Fruit fly (Drosophila melanogaster): ENCODE data around the gene CG3597.
A peak's percentile ranks its signal among the peaks of the same experiment; 100 is the strongest.

CG3597 gene

DNA sequence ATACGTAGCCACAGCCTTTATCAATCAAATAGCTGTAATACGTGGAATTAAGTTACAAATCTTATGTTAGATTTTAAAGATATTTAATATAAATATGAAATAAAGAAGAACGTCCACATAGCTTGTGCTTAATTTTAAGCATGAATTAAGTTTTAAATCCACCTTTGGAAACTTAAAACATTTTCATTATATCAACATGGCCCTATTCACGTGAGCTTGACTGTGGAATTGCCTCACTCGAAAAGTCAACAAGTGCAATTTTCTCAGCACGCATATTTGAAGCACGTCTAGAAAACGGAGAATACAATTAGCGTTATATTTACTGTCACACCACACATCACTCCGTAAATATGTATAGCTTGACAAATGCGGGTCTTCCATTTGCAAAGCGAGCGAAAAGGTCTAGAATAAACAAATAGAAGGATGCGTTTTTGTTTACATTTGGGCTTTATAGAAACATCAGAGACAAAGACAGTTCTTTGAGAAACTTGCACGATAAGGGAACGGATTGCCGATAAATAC, 7.6 kb downstream of the CG3597 start (continued):
- TF ChIP-seq CG7786 (GFP tag; optimal IDR thresholded peaks at IDR 0.05) (no peak), Dp (GFP tag; optimal IDR thresholded peaks at IDR 0.05) (no peak), CG18764 (GFP tag; optimal IDR thresholded peaks at IDR 0.05) (peak; percentile 82), CG2678 (tag; optimal IDR thresholded peaks at IDR 0.05) (peak; percentile 95), MBD-R2 (GFP tag; IDR thresholded peaks at IDR 0.05) (peak; percentile 64), Pdp1 (GFP tag; optimal IDR thresholded peaks at IDR 0.05) (peak; percentile 71 to 72), CG17612 (GFP tag; IDR thresholded peaks at IDR 0.05) (no peak), ftz-f1 (GFP tag; optimal IDR thresholded peaks at IDR 0.05) (no peak), CG10565 (GFP tag; optimal IDR thresholded peaks at IDR 0.05) (peak; percentile 59), Elba2 (GFP tag; optimal IDR thresholded peaks at IDR 0.05) (peak; percentile 0), NC2α (GFP tag; optimal IDR thresholded peaks at IDR 0.05) (peak; percentile 59), da (GFP tag; optimal IDR thresholded peaks at IDR 0.05) (no peak), CG15601 (tag; optimal IDR thresholded peaks at IDR 0.05) (peak; percentile 92), grn (GFP tag; optimal IDR thresholded peaks at IDR 0.05) (peak; percentile 44), sd (tag; optimal IDR thresholded peaks at IDR 0.05) (peak; percentile 84), CG32772 (GFP tag; IDR thresholded peaks at IDR 0.05) (peak; percentile 83; the same call in 1 of the 2 replicates), CG6813 (GFP tag; optimal IDR thresholded peaks at IDR 0.05) (peak; percentile 87), CG12219 (GFP tag; optimal IDR thresholded peaks at IDR 0.05) (peak; percentile 89), CG18619 (GFP tag; optimal IDR thresholded peaks at IDR 0.05) (peak; percentile 85), CG8281 (tag; optimal IDR thresholded peaks at IDR 0.05) (peak; percentile 75), CkIIα-i1 (GFP tag; IDR thresholded peaks at IDR 0.05) (no peak), hth (optimal IDR thresholded peaks at IDR 0.05) (no peak), sna (GFP tag; IDR thresholded peaks at IDR 0.05; ENCODE audit: partially characterized antibody) (no peak), E2f2 (GFP tag; IDR thresholded peaks at IDR 0.05) (peak; percentile 61), Optix (GFP tag; IDR thresholded peaks at IDR 0.05) (peak; percentile 48; the same call in 1 of the 3 replicates), CG2199 (GFP tag; IDR thresholded peaks at IDR 0.05) (peak; percentile 85), dmrt11E (tag; optimal IDR thresholded peaks at IDR 0.05) (peak; percentile 89), fd102C (GFP tag; optimal IDR thresholded peaks at IDR 0.05) (no peak), CG14667 (GFP tag; IDR thresholded peaks at IDR 0.05) (no peak; the same call in 1 of the 2 replicates), pros (GFP tag; optimal IDR thresholded peaks at IDR 0.05) (no peak), ssp (GFP tag; IDR thresholded peaks at IDR 0.05) (peak; percentile 17; the same call in 1 of the 2 replicates), Dbx (GFP tag; IDR thresholded peaks at IDR 0.05) (peak; percentile 85), HLH3B (GFP tag; IDR thresholded peaks at IDR 0.05) (peak; percentile 84), CG2116 (GFP tag; optimal IDR thresholded peaks at IDR 0.05) (peak; percentile 45), onecut (GFP tag; IDR thresholded peaks at IDR 0.05) (peak; percentile 77), Chrac-16 (GFP tag; optimal IDR thresholded peaks at IDR 0.05) (peak; percentile 78), sima (GFP tag; optimal IDR thresholded peaks at IDR 0.05) (peak; percentile 25), Ada2b (GFP tag; IDR thresholded peaks at IDR 0.05) (peak; percentile 87), cato (GFP tag; optimal IDR thresholded peaks at IDR 0.05; ENCODE audit: borderline replicate concordance) (peak; percentile 43), luna (GFP tag; optimal IDR thresholded peaks at IDR 0.05) (no peak), CG6272 (GFP tag; IDR thresholded peaks at IDR 0.05) (peak; percentile 71), gt (GFP tag; IDR thresholded peaks at IDR 0.05) (no peak; the same call in 1 of the 2 replicates), sisA (GFP tag; IDR thresholded peaks at IDR 0.05) (peak; percentile 80), CG7839 (tag; optimal IDR thresholded peaks at IDR 0.05) (peak; percentile 95), Sox100B (GFP tag; optimal IDR thresholded peaks at IDR 0.05) (peak; percentile 90), amos (GFP tag; IDR thresholded peaks at IDR 0.05; ENCODE audit: partially characterized antibody) (no peak), run (tag; optimal IDR thresholded peaks at IDR 0.05) (peak; percentile 91), D (optimal IDR thresholded peaks at IDR 0.05) (no peak), D (GFP tag; optimal IDR thresholded peaks at IDR 0.05) (peak; percentile 79), danr (GFP tag; IDR thresholded peaks at IDR 0.05) (peak; percentile 49), CG32767 (GFP tag; IDR thresholded peaks at IDR 0.05) (peak; percentile 88)
